Fruit fly (Drosophila melanogaster): ENCODE measurements around the gene Socs36E.

Gene Socs36E

DNA sequence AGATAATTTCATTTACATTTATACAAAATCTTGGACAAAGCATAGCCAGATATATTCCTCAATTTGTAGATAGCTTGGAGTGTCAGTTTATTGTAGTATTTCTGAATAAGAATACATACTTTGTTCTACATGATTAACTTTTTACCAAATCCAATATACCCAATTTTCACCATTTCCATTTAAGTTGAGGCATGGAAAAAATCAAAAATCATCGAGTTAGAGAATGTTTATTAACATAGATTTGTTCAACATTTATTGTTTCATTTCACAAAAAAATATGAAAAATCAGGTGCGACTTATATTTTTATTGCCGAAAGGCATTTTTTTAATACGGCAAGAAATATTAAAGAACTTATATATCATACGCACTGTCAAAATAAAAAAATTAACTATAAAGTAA lies 26.6 kb downstream of the Socs36E start, which contains the start of gene Grl36b:
TSS of gene Grl36b (minus strand) at position 101 of the 400 bp plus-strand sequence.
- TF ChIP-seq insv (optimal IDR thresholded peaks at IDR 0.05) (no peak), Myc (optimal IDR thresholded peaks at IDR 0.05) (no peak), Sin3A (optimal IDR thresholded peaks at IDR 0.05) (no peak), psq (optimal IDR thresholded peaks at IDR 0.05) (no peak), ttk (optimal IDR thresholded peaks at IDR 0.05) (no peak), h (optimal IDR thresholded peaks at IDR 0.05) (no peak)

DNA sequence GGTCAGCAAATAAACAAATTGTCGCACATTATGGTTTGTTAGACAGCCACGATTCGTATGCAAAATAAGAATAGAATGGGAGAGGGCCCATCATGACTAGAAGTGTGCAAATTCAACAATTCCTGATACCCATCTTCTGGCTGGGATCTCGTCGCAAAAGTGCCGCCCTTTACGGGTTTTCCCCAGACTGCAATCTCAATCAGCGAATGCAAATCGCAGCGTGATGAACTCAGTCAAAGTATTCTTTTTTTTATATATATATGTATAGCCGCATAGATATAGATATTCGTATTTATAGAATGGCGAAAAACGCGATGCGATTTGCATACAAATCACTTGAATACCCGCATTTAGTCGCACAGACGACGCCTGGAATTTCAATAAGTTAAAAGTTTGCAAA lies 29.3 kb downstream of the Socs36E start:
- TF ChIP-seq ttk (optimal IDR thresholded peaks at IDR 0.05) (no peak), h (optimal IDR thresholded peaks at IDR 0.05) (no peak), Sin3A (optimal IDR thresholded peaks at IDR 0.05) (no peak), insv (optimal IDR thresholded peaks at IDR 0.05) (no peak), psq (optimal IDR thresholded peaks at IDR 0.05) (no peak), Myc (optimal IDR thresholded peaks at IDR 0.05) (no peak)

DNA sequence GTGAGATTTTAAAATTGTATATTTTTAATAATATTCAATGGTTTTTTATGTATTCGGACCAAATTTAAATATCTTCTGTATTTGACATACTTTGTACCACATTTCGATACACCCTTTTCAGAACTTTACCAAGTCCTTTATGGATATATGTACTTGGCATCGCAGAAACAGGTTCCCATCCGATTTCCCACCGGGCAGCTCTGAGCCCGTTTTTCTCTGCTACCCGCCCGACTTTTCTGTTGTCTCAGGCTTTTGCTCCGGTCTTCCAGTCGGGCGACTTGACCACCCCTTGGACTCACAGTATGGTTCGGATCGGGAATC lies 30.0 kb downstream of the Socs36E start:
- no peak for TF ChIP-seq Sin3A (optimal IDR thresholded peaks at IDR 0.05)
- no peak for TF ChIP-seq psq (optimal IDR thresholded peaks at IDR 0.05)
- no peak for TF ChIP-seq h (optimal IDR thresholded peaks at IDR 0.05)
- no peak for TF ChIP-seq insv (optimal IDR thresholded peaks at IDR 0.05)
- TF ChIP-seq Myc (optimal IDR thresholded peaks at IDR 0.05), result no peak
- no peak for TF ChIP-seq ttk (optimal IDR thresholded peaks at IDR 0.05)

dm6 chr2L:18121367-18122230 lies 30.6 kb downstream of the Socs36E start:
- no peak for TF ChIP-seq h (optimal IDR thresholded peaks at IDR 0.05)
- TF ChIP-seq ttk (optimal IDR thresholded peaks at IDR 0.05), result no peak
- no peak for TF ChIP-seq Sin3A (optimal IDR thresholded peaks at IDR 0.05)
- TF ChIP-seq Myc (optimal IDR thresholded peaks at IDR 0.05), result no peak
- TF ChIP-seq psq (optimal IDR thresholded peaks at IDR 0.05), result no peak
- TF ChIP-seq insv (optimal IDR thresholded peaks at IDR 0.05), result no peak

dm6 chr2L:18119643-18120042 lies 32.6 kb downstream of the Socs36E start, which contains the start of gene CG5758:
Gene CG5758, plus strand, starts transcription at chr2L:18119995.
- TF ChIP-seq Sin3A (optimal IDR thresholded peaks at IDR 0.05), result no peak
- no peak for TF ChIP-seq psq (optimal IDR thresholded peaks at IDR 0.05)
- no peak for TF ChIP-seq Myc (optimal IDR thresholded peaks at IDR 0.05)

DNA sequence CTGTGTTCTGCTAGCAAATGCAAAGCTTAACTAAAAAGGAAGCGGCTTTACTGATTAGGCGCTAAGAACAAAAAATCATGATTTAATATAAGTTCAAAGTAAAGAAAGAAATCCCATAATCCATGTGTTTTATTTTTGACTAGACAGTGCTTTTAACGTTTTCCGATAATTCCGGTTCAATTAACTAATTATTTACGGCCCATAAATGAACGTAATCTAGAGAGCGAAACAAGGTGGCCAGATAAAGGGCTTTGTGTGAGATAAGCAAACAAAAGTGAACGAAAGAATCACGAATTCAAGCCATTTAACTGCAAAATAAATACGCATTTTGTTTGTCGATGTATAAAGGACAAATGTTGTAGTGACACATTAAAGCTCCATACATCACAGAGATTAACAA lies 37.1 kb downstream of the Socs36E start:
- TF ChIP-seq insv (optimal IDR thresholded peaks at IDR 0.05) (no peak), Sin3A (optimal IDR thresholded peaks at IDR 0.05) (no peak), psq (optimal IDR thresholded peaks at IDR 0.05) (no peak), Myc (optimal IDR thresholded peaks at IDR 0.05) (no peak), ttk (optimal IDR thresholded peaks at IDR 0.05) (no peak), h (optimal IDR thresholded peaks at IDR 0.05) (no peak)

DNA sequence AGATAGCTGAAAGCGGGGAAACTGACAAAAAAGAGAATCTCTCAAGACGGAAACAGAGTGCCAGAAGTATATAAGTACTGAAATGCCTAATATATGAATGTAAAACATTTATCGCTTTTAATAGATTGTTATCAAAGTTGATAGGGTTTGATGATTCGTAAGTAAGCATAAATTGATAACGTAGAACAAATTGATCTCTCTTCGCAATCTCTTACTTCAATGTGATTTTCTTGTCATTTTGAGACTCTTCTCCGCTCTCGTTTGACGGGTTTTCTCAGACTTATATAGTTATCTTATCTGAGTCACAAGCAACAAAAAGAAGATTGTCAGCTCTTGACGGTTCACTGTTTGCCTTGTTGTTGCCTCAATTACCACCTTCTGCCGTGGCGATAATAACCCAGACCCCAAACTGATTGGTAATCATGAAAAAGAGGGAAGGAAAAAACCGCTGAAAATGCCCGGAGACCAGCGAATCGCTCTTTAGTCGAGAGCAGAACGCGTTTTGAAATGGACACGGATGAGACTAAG lies 38.0 kb downstream of the Socs36E start, which contains the start of gene CG15152:
TSS of gene CG15152 (plus strand) at position 372 of the 528 bp plus-strand sequence.
- no peak for TF ChIP-seq psq (optimal IDR thresholded peaks at IDR 0.05)
- TF ChIP-seq Sin3A (optimal IDR thresholded peaks at IDR 0.05), result no peak
- no peak for TF ChIP-seq Myc (optimal IDR thresholded peaks at IDR 0.05)
- no peak for TF ChIP-seq h (optimal IDR thresholded peaks at IDR 0.05)
- TF ChIP-seq ttk (optimal IDR thresholded peaks at IDR 0.05), result no peak

DNA sequence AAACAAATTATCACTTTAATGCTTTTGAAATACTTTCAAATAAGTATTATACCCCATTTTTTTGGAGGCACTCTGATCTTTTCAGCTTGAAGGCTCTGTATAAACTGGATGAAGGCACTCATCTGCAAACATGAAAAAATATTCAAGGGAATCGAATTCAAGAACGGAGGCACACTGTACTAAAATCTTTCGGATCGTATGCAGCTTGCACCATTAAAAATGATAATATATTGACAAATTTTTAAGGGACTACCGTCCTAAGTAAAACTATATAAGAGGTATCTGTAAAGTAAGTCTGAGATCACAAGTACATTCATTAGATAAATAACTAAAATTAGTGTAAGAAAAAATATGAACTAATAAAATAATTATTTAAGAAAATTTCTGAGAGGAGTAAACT lies 39.1 kb downstream of the Socs36E start, which contains the start of gene CG44476:
TSS of gene CG44476 (minus strand) at position 101 of the 400 bp plus-strand sequence.
- TF ChIP-seq h (optimal IDR thresholded peaks at IDR 0.05) (no peak), psq (optimal IDR thresholded peaks at IDR 0.05) (no peak), Myc (optimal IDR thresholded peaks at IDR 0.05) (no peak), Sin3A (optimal IDR thresholded peaks at IDR 0.05) (no peak), insv (optimal IDR thresholded peaks at IDR 0.05) (no peak), ttk (optimal IDR thresholded peaks at IDR 0.05) (no peak)

DNA sequence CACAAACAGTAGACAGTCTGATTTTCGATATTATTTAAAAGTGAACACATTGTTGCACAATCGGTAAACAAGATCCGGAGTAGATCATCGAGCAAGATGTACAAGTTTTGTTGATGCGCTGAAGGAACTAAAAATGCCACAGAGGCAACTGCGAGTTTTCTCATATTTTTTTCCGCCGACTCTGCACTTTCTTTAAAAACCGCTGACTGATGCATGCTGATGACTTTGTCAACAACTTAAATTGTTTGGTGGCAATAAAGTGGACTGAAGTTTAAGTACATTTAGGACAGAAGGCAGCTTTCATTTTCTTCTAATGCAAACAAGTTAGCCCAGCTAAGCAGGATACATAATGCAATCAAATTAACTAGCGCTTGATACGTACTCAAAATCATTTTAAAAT lies 39.8 kb downstream of the Socs36E start:
- no peak for TF ChIP-seq Sin3A (optimal IDR thresholded peaks at IDR 0.05)

dm6 chr2L:18096268-18096667 lies 55.9 kb downstream of the Socs36E start, which contains the start of gene Slc25A46b:
Gene Slc25A46b, plus strand, starts transcription at chr2L:18096568.
- TF ChIP-seq h (optimal IDR thresholded peaks at IDR 0.05), result no peak
- no peak for TF ChIP-seq insv (optimal IDR thresholded peaks at IDR 0.05)
- TF ChIP-seq psq (optimal IDR thresholded peaks at IDR 0.05), result no peak

DNA sequence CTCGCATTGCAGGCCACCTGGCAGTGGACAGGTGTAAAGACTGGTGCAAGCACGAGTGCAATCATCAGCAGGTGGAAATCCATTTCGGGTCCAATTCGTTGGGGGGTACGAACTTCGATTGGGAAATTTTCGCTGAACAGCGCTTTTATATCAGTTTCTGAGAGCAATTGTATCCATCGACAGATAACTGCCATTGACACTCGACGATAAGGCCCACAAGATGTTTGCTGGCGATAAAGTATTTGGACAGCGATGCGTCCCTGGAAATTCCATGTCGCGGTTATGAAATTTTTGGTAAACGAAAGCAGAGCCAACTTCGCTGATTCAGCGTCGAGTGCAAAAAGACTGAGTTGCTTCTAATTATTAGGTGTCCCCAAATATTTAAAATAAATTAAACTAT lies 60.1 kb downstream of the Socs36E start, which contains the start of gene CG15153:
TSS of gene CG15153 (minus strand) at position 101 of the 400 bp plus-strand sequence.
- TF ChIP-seq insv (optimal IDR thresholded peaks at IDR 0.05) (no peak), Sin3A (optimal IDR thresholded peaks at IDR 0.05) (no peak), ttk (optimal IDR thresholded peaks at IDR 0.05) (no peak), psq (optimal IDR thresholded peaks at IDR 0.05) (no peak), Myc (optimal IDR thresholded peaks at IDR 0.05) (no peak), h (optimal IDR thresholded peaks at IDR 0.05) (no peak)

- TF ChIP-seq ttk (optimal IDR thresholded peaks at IDR 0.05) (no peak), psq (optimal IDR thresholded peaks at IDR 0.05) (no peak), Myc (optimal IDR thresholded peaks at IDR 0.05) (no peak), Sin3A (optimal IDR thresholded peaks at IDR 0.05) (no peak), insv (optimal IDR thresholded peaks at IDR 0.05) (no peak), h (optimal IDR thresholded peaks at IDR 0.05) (no peak)
These were observed 60.5 kb downstream of the Socs36E start for dm6 chr2L:18091705-18092104.
